Fruit fly (Drosophila melanogaster): ENCODE data around the gene Myc.

The Myc gene

dm6 chrX:3424963-3425362 is 52.0 kb downstream of the Myc start:
- TF ChIP-seq CG17829 (tag; optimal IDR thresholded peaks at IDR 0.05) (peak; percentile 77), CG15514 (GFP tag; optimal IDR thresholded peaks at IDR 0.05) (peak; percentile 66), CG10321 (GFP tag; IDR thresholded peaks at IDR 0.05) (peak; percentile 26; the same call in 1 of the 2 replicates), CG12744 (GFP tag; optimal IDR thresholded peaks at IDR 0.05) (peak; percentile 73), Antp (GFP tag; optimal IDR thresholded peaks at IDR 0.05) (peak; percentile 60), bowl (GFP tag; IDR thresholded peaks at IDR 0.05) (peak; percentile 67; the same call in 1 of the 2 replicates), dan (GFP tag; IDR thresholded peaks at IDR 0.05) (peak; percentile 28; the same call in 1 of the 2 replicates), HLH4C (GFP tag; IDR thresholded peaks at IDR 0.05; ENCODE audit: partially characterized antibody) (no peak), Atf3 (GFP tag; optimal IDR thresholded peaks at IDR 0.05) (peak; percentile 58), Dad (GFP tag; optimal IDR thresholded peaks at IDR 0.05) (peak; percentile 62), CG16815 (GFP tag; optimal IDR thresholded peaks at IDR 0.05) (peak; percentile 68), CG9817 (tag; optimal IDR thresholded peaks at IDR 0.05) (peak; percentile 74), yki (optimal IDR thresholded peaks at IDR 0.05) (no peak), Ssrp (tag; optimal IDR thresholded peaks at IDR 0.05) (peak; percentile 79), Pdp1 (GFP tag; optimal IDR thresholded peaks at IDR 0.05) (peak; percentile 69 to 82), dm (GFP tag; optimal IDR thresholded peaks at IDR 0.05) (peak; percentile 46), wek (GFP tag; optimal IDR thresholded peaks at IDR 0.05) (peak; percentile 47), hbn (GFP tag; IDR thresholded peaks at IDR 0.05; ENCODE audit: partially characterized antibody) (no peak), caup (GFP tag; optimal IDR thresholded peaks at IDR 0.05; ENCODE audit: severe bottlenecking) (peak; percentile 72), Ptx1 (GFP tag; IDR thresholded peaks at IDR 0.05) (peak; percentile 89), seq (GFP tag; IDR thresholded peaks at IDR 0.05) (peak; percentile 72), Six4 (GFP tag; optimal IDR thresholded peaks at IDR 0.05) (peak; percentile 46), exex (tag; optimal IDR thresholded peaks at IDR 0.05) (peak; percentile 27), stwl (tag; optimal IDR thresholded peaks at IDR 0.05) (no peak), CG3726 (GFP tag; IDR thresholded peaks at IDR 0.05) (peak; percentile 71; the same call in 2 of the 3 replicates), stc (GFP tag; IDR thresholded peaks at IDR 0.05) (peak; percentile 80), CG8281 (tag; optimal IDR thresholded peaks at IDR 0.05) (peak; percentile 47), aop (GFP tag; IDR thresholded peaks at IDR 0.05) (no peak), CG2875 (GFP tag; optimal IDR thresholded peaks at IDR 0.05) (peak; percentile 73), otp (GFP tag; IDR thresholded peaks at IDR 0.05) (peak; percentile 81), ro (GFP tag; IDR thresholded peaks at IDR 0.05) (peak; percentile 63), zf30C (GFP tag; optimal IDR thresholded peaks at IDR 0.05) (no peak), zen2 (GFP tag; IDR thresholded peaks at IDR 0.05; ENCODE audit: partially characterized antibody) (no peak), CG11093 (GFP tag; IDR thresholded peaks at IDR 0.05) (peak; percentile 74), Doc2 (GFP tag; IDR thresholded peaks at IDR 0.05) (peak; percentile 20; the same call in 1 of the 2 replicates), Hr51 (GFP tag; optimal IDR thresholded peaks at IDR 0.05) (peak; percentile 50 to 90), H2.0 (GFP tag; IDR thresholded peaks at IDR 0.05) (peak; percentile 79), mam (GFP tag; optimal IDR thresholded peaks at IDR 0.05) (peak; percentile 72), btn (GFP tag; optimal IDR thresholded peaks at IDR 0.05) (peak; percentile 35), CG6175 (GFP tag; IDR thresholded peaks at IDR 0.05) (0 out of 3 replicates have a peak, but pooled peaks have one; percentile 46), CG13287 (GFP tag; IDR thresholded peaks at IDR 0.05; ENCODE audit: partially characterized antibody) (no peak), CG4404 (GFP tag; IDR thresholded peaks at IDR 0.05) (peak; percentile 53), gt (GFP tag; IDR thresholded peaks at IDR 0.05) (no peak), Bgb (GFP tag; IDR thresholded peaks at IDR 0.05; ENCODE audit: partially characterized antibody) (no peak), fu2 (GFP tag; optimal IDR thresholded peaks at IDR 0.05) (peak; percentile 36), CkIIα-i1 (GFP tag; IDR thresholded peaks at IDR 0.05) (no peak), CG13296 (GFP tag; optimal IDR thresholded peaks at IDR 0.05) (peak; percentile 52), CG4424 (GFP tag; optimal IDR thresholded peaks at IDR 0.05) (peak; percentile 76), Hr78 (GFP tag; optimal IDR thresholded peaks at IDR 0.05) (peak in 1 of 2 experiments; percentile 26), CG12391 (tag; optimal IDR thresholded peaks at IDR 0.05) (peak; percentile 84)
